Fruit fly (Drosophila melanogaster): Measurements from ENCODE around the gene CG15717.

- no peak for TF ChIP-seq pan (optimal IDR thresholded peaks at IDR 0.05)
- TF ChIP-seq CG8478 (optimal IDR thresholded peaks at IDR 0.05): no peak
- no peak for TF ChIP-seq psq (optimal IDR thresholded peaks at IDR 0.05)
- TF ChIP-seq usp (GFP tag; optimal IDR thresholded peaks at IDR 0.05): no peak
These were observed 19.1 kb upstream of the CG15717 start for dm6 chrX:13109583-13110126.

Data from whole organism.